Worm (Caenorhabditis elegans) whole organism, L1 larva: ENCODE data around the gene Y39E4A.1.

Experiments used
- C16A3.4 ChIP-seq: fragments of 150-350 bp; optimal IDR thresholded peaks from 2 replicates; lab custom pipeline; 2014; ENCODE audit warnings: missing biosample characterization, missing genetic modification characterization
- C34B4.2 ChIP-seq: sonication (generic microtip); optimal IDR thresholded peaks from 2 replicates; lab custom pipeline; 2017; ENCODE audit warnings: mild to moderate bottlenecking, missing genetic modification characterization, missing compliant biosample characterization
- F16B12.6 ChIP-seq: fragments of 150-350 bp; optimal IDR thresholded peaks from 2 replicates; lab custom pipeline; 2014; ENCODE audit warnings: missing biosample characterization, missing genetic modification characterization
- Y116A8C.19 ChIP-seq: sonication (generic microtip); optimal IDR thresholded peaks from 2 replicates; lab custom pipeline; 2016; ENCODE audit warnings: missing compliant biosample characterization, missing genetic modification characterization, borderline replicate concordance
- alr-1 ChIP-seq: fragments of 200-800 bp; sonication (Bioruptor generic); optimal IDR thresholded peaks from 2 replicates; lab custom pipeline; 2018; ENCODE audit warnings: borderline replicate concordance, mild to moderate bottlenecking, missing genetic modification characterization, missing compliant biosample characterization
- blmp-1 ChIP-seq: fragments of 150-350 bp; optimal IDR thresholded peaks from 2 replicates; lab custom pipeline; 2014; ENCODE audit warnings: missing biosample characterization, missing genetic modification characterization
- ceh-82 ChIP-seq, 3 experiments: fragments of 150-350 bp in 1 of 3; sonication (generic microtip) in 2 of 3; optimal IDR thresholded peaks; 2 replicates each; lab custom pipeline; 2014 to 2017; ENCODE audit warnings: missing biosample characterization in 3 of 3, missing genetic modification characterization in 3 of 3
- ceh-88 ChIP-seq: fragments of 200-800 bp; sonication (Bioruptor generic); IDR thresholded peaks from 2 replicates; pipeline ENCODE4 v1.3.6; 2022; ENCODE audit warnings: missing genetic modification characterization, missing compliant biosample characterization
- ces-1 ChIP-seq: fragments of 150-350 bp; optimal IDR thresholded peaks from 2 replicates; lab custom pipeline; 2014; ENCODE audit warnings: missing biosample characterization, missing genetic modification reagents, missing genetic modification characterization
- dpl-1 ChIP-seq, 3 experiments: fragments of 150-350 bp in 2 of 3; sonication (generic microtip) in 1 of 3; optimal IDR thresholded peaks; 2 replicates each; lab custom pipeline; 2014 to 2017; ENCODE audit warnings: missing biosample characterization in 3 of 3, missing genetic modification characterization in 3 of 3, missing genetic modification reagents in 3 of 3
- dsc-1 ChIP-seq: sonication (generic microtip); optimal IDR thresholded peaks from 2 replicates; lab custom pipeline; 2016; ENCODE audit warnings: mild to moderate bottlenecking, missing genetic modification characterization, missing compliant biosample characterization
- efl-1 ChIP-seq, 4 experiments: fragments of 150-350 bp; optimal IDR thresholded peaks in 3 of 4; peaks in 1 of 4; 1 replicate in 1 of 4; 2 replicates in 3 of 4; lab custom pipeline; 2014; ENCODE audit warnings: missing biosample characterization in 2 of 4, missing genetic modification characterization in 2 of 4, missing genetic modification reagents in 2 of 4
- efl-3 ChIP-seq: fragments of 200-800 bp; sonication (Bioruptor generic); optimal IDR thresholded peaks from 2 replicates; lab custom pipeline; 2018; ENCODE audit warnings: mild to moderate bottlenecking, missing genetic modification characterization, missing compliant biosample characterization
- egl-13 ChIP-seq: sonication (generic microtip); optimal IDR thresholded peaks from 2 replicates; lab custom pipeline; 2016; ENCODE audit warnings: missing genotype, missing genetic modification reagents, missing genetic modification characterization, missing compliant biosample characterization
- egl-27 ChIP-seq, 2 experiments: fragments of 150-350 bp in 1 of 2; sonication (generic microtip); optimal IDR thresholded peaks; 3 replicates each; lab custom pipeline; 2017 to 2018; ENCODE audit warnings: missing biosample characterization in 2 of 2, missing genetic modification characterization in 2 of 2, missing genetic modification reagents in 2 of 2
- elt-2 ChIP-seq: sonication (generic microtip); optimal IDR thresholded peaks from 2 replicates; lab custom pipeline; 2016; ENCODE audit warnings: missing genetic modification characterization, mild to moderate bottlenecking, inconsistent platforms, missing compliant biosample characterization, missing genetic modification reagents
- ets-5 ChIP-seq: fragments of 200-800 bp; sonication (Bioruptor generic); IDR thresholded peaks from 2 replicates; pipeline ENCODE4 v1.3.6; 2022; ENCODE audit warnings: missing genetic modification characterization, missing compliant biosample characterization
- fkh-10 ChIP-seq: sonication (generic microtip); optimal IDR thresholded peaks from 2 replicates; lab custom pipeline; 2017; ENCODE audit warnings: missing biosample characterization, missing genetic modification reagents, missing genetic modification characterization
- fkh-4 ChIP-seq: sonication (generic microtip); optimal IDR thresholded peaks from 2 replicates; lab custom pipeline; 2016; ENCODE audit warnings: missing compliant biosample characterization, missing genetic modification characterization, borderline replicate concordance
- fkh-8 ChIP-seq: sonication (generic microtip); optimal IDR thresholded peaks from 2 replicates; lab custom pipeline; 2016; ENCODE audit warnings: mild to moderate bottlenecking, missing genetic modification characterization, missing compliant biosample characterization
- grh-1 ChIP-seq: fragments of 200-800 bp; sonication (Bioruptor generic); IDR thresholded peaks from 2 replicates; pipeline ENCODE4 v1.3.6; 2022; ENCODE audit warnings: missing genetic modification reagents, missing genetic modification characterization, missing compliant biosample characterization
- hlh-4 ChIP-seq: sonication (generic microtip); optimal IDR thresholded peaks from 2 replicates; lab custom pipeline; 2016; ENCODE audit warnings: mild to moderate bottlenecking, missing genetic modification characterization, missing compliant biosample characterization
- hpl-2 ChIP-seq: fragments of 150-350 bp; optimal IDR thresholded peaks from 2 replicates; lab custom pipeline; 2014; ENCODE audit warnings: missing biosample characterization, missing genetic modification reagents, missing genetic modification characterization
- lin-13 ChIP-seq: fragments of 150-350 bp; optimal IDR thresholded peaks from 2 replicates; lab custom pipeline; 2014; ENCODE audit warnings: missing biosample characterization, missing genetic modification reagents, missing genetic modification characterization
- lin-15B ChIP-seq: fragments of 150-350 bp; sonication (generic microtip); optimal IDR thresholded peaks from 3 replicates; lab custom pipeline; 2014; ENCODE audit warnings: missing biosample characterization, missing genetic modification characterization
- lin-35 ChIP-seq, 2 experiments: fragments of 150-350 bp; optimal IDR thresholded peaks; 2 replicates each; lab custom pipeline; 2014; ENCODE audit warnings: missing biosample characterization in 2 of 2, missing genetic modification characterization in 2 of 2, missing genetic modification reagents in 2 of 2
- lin-39 ChIP-seq: fragments of 150-350 bp; optimal IDR thresholded peaks from 2 replicates; lab custom pipeline; 2014; ENCODE audit warnings: missing biosample characterization, missing genetic modification reagents, missing genetic modification characterization
- mab-9 ChIP-seq: fragments of 200-800 bp; sonication (Bioruptor generic); IDR thresholded peaks from 2 replicates; pipeline ENCODE4 v1.3.6; 2022; ENCODE audit warnings: missing genetic modification reagents, missing genetic modification characterization, missing compliant biosample characterization
- nhr-12 ChIP-seq: sonication (generic microtip); optimal IDR thresholded peaks from 2 replicates; lab custom pipeline; 2017; ENCODE audit warnings: missing biosample characterization, missing genetic modification characterization
- nhr-28 ChIP-seq: fragments of 150-350 bp; optimal IDR thresholded peaks from 2 replicates; lab custom pipeline; 2014; ENCODE audit warnings: missing biosample characterization, missing genetic modification characterization
- nhr-76 ChIP-seq: sonication (generic microtip); optimal IDR thresholded peaks from 2 replicates; lab custom pipeline; 2017; ENCODE audit warnings: missing biosample characterization, missing genetic modification characterization
- nhr-77 ChIP-seq: fragments of 150-350 bp; optimal IDR thresholded peaks from 2 replicates; lab custom pipeline; 2014; ENCODE audit warnings: missing biosample characterization, missing genetic modification characterization
- nhr-85 ChIP-seq: sonication (generic microtip); peaks from one replicate; lab custom pipeline; 2016; ENCODE audit warnings: missing genetic modification characterization, inconsistent platforms, missing compliant biosample characterization
- pag-3 ChIP-seq: sonication (generic microtip); optimal IDR thresholded peaks from 2 replicates; lab custom pipeline; 2017; ENCODE audit warnings: missing genetic modification characterization, mild to moderate bottlenecking, missing compliant biosample characterization, antibody characterized with exemption, borderline replicate concordance; ENCODE audit not compliant: insufficient read depth
- pax-3 ChIP-seq: fragments of 200-800 bp; sonication (Bioruptor generic); optimal IDR thresholded peaks from 2 replicates; lab custom pipeline; 2018; ENCODE audit warnings: mild to moderate bottlenecking, missing genetic modification characterization, moderate library complexity, missing compliant biosample characterization
- pqm-1 ChIP-seq: sonication (generic microtip); optimal IDR thresholded peaks from 3 replicates; lab custom pipeline; 2017; ENCODE audit warnings: missing biosample characterization, missing genetic modification characterization
- rnt-1 ChIP-seq: sonication (generic microtip); optimal IDR thresholded peaks from 2 replicates; lab custom pipeline; 2016; ENCODE audit warnings: mild to moderate bottlenecking, missing genetic modification characterization, moderate library complexity, missing compliant biosample characterization
- skn-1 ChIP-seq: fragments of 150-350 bp; optimal IDR thresholded peaks from 2 replicates; lab custom pipeline; 2014; ENCODE audit warnings: missing biosample characterization, missing genetic modification characterization
- snu-23 ChIP-seq: sonication (generic microtip); optimal IDR thresholded peaks from 2 replicates; lab custom pipeline; 2016; ENCODE audit warnings: missing genetic modification characterization, missing compliant biosample characterization
- sox-4 ChIP-seq: sonication (generic microtip); optimal IDR thresholded peaks from 2 replicates; lab custom pipeline; 2016; ENCODE audit warnings: missing genetic modification characterization, missing compliant biosample characterization
- sptf-1 ChIP-seq: fragments of 150-350 bp; optimal IDR thresholded peaks from 2 replicates; lab custom pipeline; 2014; ENCODE audit warnings: missing biosample characterization, missing genetic modification characterization
- swsn-7 ChIP-seq: sonication (generic microtip); optimal IDR thresholded peaks from 2 replicates; lab custom pipeline; 2016; ENCODE audit warnings: missing genetic modification characterization, missing compliant biosample characterization
- tbx-2 ChIP-seq: sonication (generic microtip); optimal IDR thresholded peaks from 2 replicates; lab custom pipeline; 2016; ENCODE audit warnings: missing genetic modification characterization, missing compliant biosample characterization
- tlp-1 ChIP-seq: fragments of 150-350 bp; optimal IDR thresholded peaks from 2 replicates; lab custom pipeline; 2014; ENCODE audit warnings: missing biosample characterization, missing genetic modification characterization
- unc-130 ChIP-seq: fragments of 150-350 bp; optimal IDR thresholded peaks from 2 replicates; lab custom pipeline; 2017; ENCODE audit warnings: missing biosample characterization, missing genetic modification characterization, inconsistent platforms
- unc-30 ChIP-seq: sonication (generic microtip); optimal IDR thresholded peaks from 2 replicates; lab custom pipeline; 2017; ENCODE audit warnings: missing biosample characterization, missing genetic modification characterization
- zag-1 ChIP-seq: fragments of 150-350 bp; optimal IDR thresholded peaks from 2 replicates; lab custom pipeline; 2014; ENCODE audit warnings: missing biosample characterization, missing genetic modification characterization
- zip-4 ChIP-seq: fragments of 200-800 bp; sonication (Bioruptor generic); optimal IDR thresholded peaks from 2 replicates; lab custom pipeline; 2018; ENCODE audit warnings: mild to moderate bottlenecking, missing genetic modification characterization, moderate library complexity, missing compliant biosample characterization
- ztf-11 ChIP-seq, 2 experiments: sonication (generic microtip); optimal IDR thresholded peaks; 2 replicates each; lab custom pipeline; 2016 to 2017; ENCODE audit warnings: missing genetic modification characterization in 2 of 2, missing biosample characterization in 1 of 2, missing compliant biosample characterization in 1 of 2

The Y39E4A.1 gene

ce11 chrIII:12931108-12931507, 20.1 kb upstream of the Y39E4A.1 start:
- TF ChIP-seq grh-1 (0 out of 2 replicates have a peak, but pooled peaks have one; percentile 16), Y116A8C.19 (tag; lab: Kevin White, UChicago) (no peak), efl-1 (optimal IDR thresholded peaks at IDR 0.05; lab: Kevin White, UChicago) (no peak), efl-1 (GFP tag; optimal IDR thresholded peaks at IDR 0.05 in 1 of 2; lab: Kevin White, UChicago) (peak in 1 of 2 experiments; percentile 22), skn-1 (no peak)

ce11 chrIII:12931786-12932427, 19.3 kb upstream of the Y39E4A.1 start, which contains the start of gene rbm-7:
TSS of gene rbm-7 (minus strand) at chrIII:12931867.
- TF ChIP-seq elt-2 (tag; lab: Kevin White, UChicago) (peak; percentile 24), C34B4.2 (no peak), pag-3 (tag; lab: Kevin White, UChicago) (no peak), lin-35 (GFP tag; optimal IDR thresholded peaks at IDR 0.05; lab: Kevin White, UChicago) (peak; percentile 79 to 86), tbx-2 (tag; lab: Kevin White, UChicago) (peak; percentile 79), snu-23 (GFP tag; lab: Kevin White, UChicago) (peak; percentile 81), nhr-76 (tag; lab: Kevin White, UChicago) (peak; percentile 26), hlh-4 (tag; lab: Kevin White, UChicago) (no peak), nhr-28 (tag; lab: Kevin White, UChicago) (no peak), nhr-85 (tag; lab: Kevin White, UChicago) (peak; percentile 78), ceh-88 (GFP tag; lab: Robert Waterston, UW) (no peak), nhr-77 (peak; percentile 36), C16A3.4 (tag; lab: Kevin White, UChicago) (peak; percentile 52), F16B12.6 (tag; lab: Kevin White, UChicago) (peak; percentile 73), efl-3 (GFP tag; lab: Kevin White, UChicago) (no peak), dpl-1 (GFP tag; optimal IDR thresholded peaks at IDR 0.05; lab: Kevin White, UChicago) (peak; percentile 60 to 80 (median 77)), tlp-1 (no peak), dsc-1 (tag; lab: Kevin White, UChicago) (peak; percentile 71), fkh-8 (tag; lab: Kevin White, UChicago) (peak; percentile 41), pax-3 (tag; lab: Kevin White, UChicago) (no peak), egl-13 (tag; lab: Kevin White, UChicago) (no peak), egl-27 (tag; optimal IDR thresholded peaks at IDR 0.05; lab: Kevin White, UChicago) (no peak), sptf-1 (tag; lab: Kevin White, UChicago) (no peak), sox-4 (tag; lab: Kevin White, UChicago) (no peak), fkh-4 (tag; lab: Kevin White, UChicago) (no peak), swsn-7 (tag; lab: Kevin White, UChicago) (peak; percentile 80), alr-1 (no peak), ztf-11 (tag; optimal IDR thresholded peaks at IDR 0.05; lab: Kevin White, UChicago) (peak in 1 of 2 experiments; percentile 21), zip-4 (GFP tag; lab: Kevin White, UChicago) (no peak), ets-5 (no peak), lin-13 (GFP tag; lab: Kevin White, UChicago) (peak; percentile 60), Y116A8C.19 (tag; lab: Kevin White, UChicago) (no peak), blmp-1 (tag; lab: Kevin White, UChicago) (peak; percentile 65), rnt-1 (tag; lab: Kevin White, UChicago) (peak; percentile 87), mab-9 (no peak), zag-1 (tag; lab: Kevin White, UChicago) (no peak), lin-39 (tag; lab: Kevin White, UChicago) (peak; percentile 73), ces-1 (GFP tag; lab: Kevin White, UChicago) (no peak), lin-15B (tag; lab: Kevin White, UChicago) (peak; percentile 67), fkh-10 (peak; percentile 2), pqm-1 (no peak), grh-1 (peak; percentile 53; the same call in 1 of the 2 replicates), unc-30 (tag; lab: Kevin White, UChicago) (no peak), unc-130 (tag; lab: Kevin White, UChicago) (peak; percentile 52), nhr-12 (tag; lab: Kevin White, UChicago) (no peak), hpl-2 (GFP tag; lab: Kevin White, UChicago) (no peak), ceh-82 (tag; optimal IDR thresholded peaks at IDR 0.05; lab: Kevin White, UChicago) (peak; percentile 75 to 76 (median 76))
